Fruit fly (Drosophila melanogaster): ENCODE results near the gene CheB93a.

Gene CheB93a

dm6 chr3R:21388564-21388963 is 18.7 kb upstream of the CheB93a start, which contains the start of gene bap:
Gene bap (plus strand): TSS chr3R:21388880.
- peak; percentile 96 for TF ChIP-seq z (GFP tag; IDR thresholded peaks at IDR 0.05)
- peak; percentile 2 for TF ChIP-seq Med (GFP tag)
- TF ChIP-seq CG4617 (GFP tag; optimal IDR thresholded peaks at IDR 0.05; ENCODE audit: borderline replicate concordance) = no peak
- TF ChIP-seq NFAT (GFP tag; IDR thresholded peaks at IDR 0.05) = peak; percentile 12; the same call in 1 of the 2 replicates
- TF ChIP-seq CG7786 (GFP tag; optimal IDR thresholded peaks at IDR 0.05) = no peak
- peak; percentile 94 for TF ChIP-seq Nf-YB (GFP tag; optimal IDR thresholded peaks at IDR 0.05)
- no peak for TF ChIP-seq CG16813 (GFP tag; IDR thresholded peaks at IDR 0.05; ENCODE audit: partially characterized antibody)
- no peak for TF ChIP-seq tio (GFP tag; optimal IDR thresholded peaks at IDR 0.05)
- no peak for TF ChIP-seq tgo (GFP tag; IDR thresholded peaks at IDR 0.05)
- TF ChIP-seq insv (GFP tag; optimal IDR thresholded peaks at IDR 0.05) = no peak
- TF ChIP-seq CG7839 (tag; optimal IDR thresholded peaks at IDR 0.05) = no peak
- peak; percentile 89 for TF ChIP-seq Nf-YC (tag; optimal IDR thresholded peaks at IDR 0.05)
- no peak for TF ChIP-seq HHEX (GFP tag; optimal IDR thresholded peaks at IDR 0.05)
- TF ChIP-seq CG8944 (GFP tag; optimal IDR thresholded peaks at IDR 0.05) = no peak
- peak; percentile 19 for TF ChIP-seq Jarid2 (GFP tag; optimal IDR thresholded peaks at IDR 0.05)
- no peak for TF ChIP-seq CG12391 (tag; optimal IDR thresholded peaks at IDR 0.05)

- TF ChIP-seq twi (tag; optimal IDR thresholded peaks at IDR 0.05) (peak; percentile 84), CG5953 (GFP tag; IDR thresholded peaks at IDR 0.05) (0 out of 2 replicates have a peak, but pooled peaks have one; percentile 30), zen2 (GFP tag; IDR thresholded peaks at IDR 0.05; ENCODE audit: partially characterized antibody) (0 out of 3 replicates have a peak, but pooled peaks have one; percentile 15), Ets65A (GFP tag) (peak; percentile 73), CkIIα-i1 (GFP tag; IDR thresholded peaks at IDR 0.05) (no peak), rib (GFP tag; IDR thresholded peaks at IDR 0.05) (no peak)
Observed at dm6 chr3R:21390959-21391358, 16.3 kb upstream of the CheB93a start.

DNA sequence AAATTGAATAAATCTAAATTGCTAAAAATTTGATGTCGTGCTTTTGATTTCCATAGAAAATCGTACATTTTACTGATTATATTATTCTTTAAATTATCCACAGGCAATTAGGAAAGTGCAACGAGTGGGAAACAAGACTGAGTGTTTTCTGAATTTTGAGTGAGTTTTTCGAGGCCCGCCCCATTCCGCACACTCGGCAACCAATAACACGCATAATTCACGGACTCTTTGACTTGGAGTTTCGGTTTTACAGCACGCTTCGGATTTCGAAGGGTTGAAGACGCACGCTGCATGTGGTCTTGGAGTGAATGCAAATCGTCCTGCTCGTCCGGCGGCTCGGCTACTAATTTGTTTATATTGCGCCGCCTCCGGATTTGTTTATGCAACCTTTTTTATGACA is 15.0 kb upstream of the CheB93a start:
- TF ChIP-seq btn (GFP tag; optimal IDR thresholded peaks at IDR 0.05) (no peak), CG18619 (GFP tag; optimal IDR thresholded peaks at IDR 0.05) (no peak), cas (GFP tag; IDR thresholded peaks at IDR 0.05) (no peak), Hey (tag; optimal IDR thresholded peaks at IDR 0.05) (no peak), Nf-YB (GFP tag; optimal IDR thresholded peaks at IDR 0.05) (peak; percentile 87), cad (GFP tag; optimal IDR thresholded peaks at IDR 0.05) (peak; percentile 19), gcm (GFP tag; optimal IDR thresholded peaks at IDR 0.05) (no peak), z (GFP tag; IDR thresholded peaks at IDR 0.05) (peak; percentile 91), Nf-YC (tag; optimal IDR thresholded peaks at IDR 0.05) (peak; percentile 57), Mes4 (GFP tag; optimal IDR thresholded peaks at IDR 0.05) (no peak), Atf6 (GFP tag; IDR thresholded peaks at IDR 0.05) (no peak), phol (tag; optimal IDR thresholded peaks at IDR 0.05) (no peak), CG13424 (tag; optimal IDR thresholded peaks at IDR 0.05) (no peak)

DNA sequence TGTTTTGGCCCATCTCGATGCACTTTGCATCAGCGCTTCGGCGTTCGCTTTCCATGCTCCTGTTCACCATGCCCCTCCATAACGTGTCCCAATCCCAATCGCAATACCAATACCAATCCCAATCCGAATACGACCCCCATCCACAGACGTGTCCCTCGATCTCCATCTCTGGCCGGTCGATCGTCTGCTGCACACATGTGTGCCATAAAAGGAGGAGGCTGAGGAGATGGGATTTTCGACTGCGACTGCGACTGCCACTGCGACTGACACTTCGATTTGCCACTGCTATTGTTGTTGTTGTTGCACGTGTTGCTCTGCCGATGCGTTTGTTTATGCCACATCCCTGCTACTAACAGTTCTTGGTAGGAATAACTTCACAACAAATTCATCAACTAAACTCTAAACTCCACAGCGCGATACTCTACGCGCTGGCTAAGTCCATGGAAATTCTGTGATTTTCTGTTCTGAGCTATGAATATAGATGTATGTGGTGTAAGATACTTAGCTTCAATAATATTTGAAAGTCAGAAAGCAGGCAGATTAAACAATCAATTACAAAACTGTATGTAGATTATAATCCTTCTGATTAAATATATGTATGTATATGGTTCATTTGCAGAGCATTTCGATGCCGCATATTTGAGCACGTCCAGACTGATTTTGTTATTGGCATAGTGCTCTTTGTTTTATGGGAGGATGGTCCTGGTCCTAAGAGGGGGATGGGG is 14.1 kb upstream of the CheB93a start:
- TF ChIP-seq CG18619 (GFP tag; optimal IDR thresholded peaks at IDR 0.05) (no peak), CG11093 (GFP tag; IDR thresholded peaks at IDR 0.05) (no peak), gce (GFP tag; IDR thresholded peaks at IDR 0.05) (no peak), dan (GFP tag; IDR thresholded peaks at IDR 0.05) (no peak), CG4360 (GFP tag; IDR thresholded peaks at IDR 0.05) (peak; percentile 78), CG15696 (tag; optimal IDR thresholded peaks at IDR 0.05) (no peak), CG16815 (GFP tag; optimal IDR thresholded peaks at IDR 0.05) (no peak), bsh (GFP tag; optimal IDR thresholded peaks at IDR 0.05) (peak in 1 of 2 experiments; percentile 8), Usf (GFP tag; optimal IDR thresholded peaks at IDR 0.05) (no peak), NC2β (GFP tag; optimal IDR thresholded peaks at IDR 0.05) (no peak), CG1792 (GFP tag; optimal IDR thresholded peaks at IDR 0.05) (no peak), dmrt11E (tag; optimal IDR thresholded peaks at IDR 0.05) (peak; percentile 34), CG12391 (tag; optimal IDR thresholded peaks at IDR 0.05) (peak; percentile 7), lilli (GFP tag; optimal IDR thresholded peaks at IDR 0.05) (no peak), CG10979 (tag; optimal IDR thresholded peaks at IDR 0.05) (peak; percentile 13), sens (GFP tag) (peak; percentile 53)
